Fruit fly (Drosophila melanogaster) Kc167 (cell line): ENCODE results near the gene CG32147.

Experiments
- Myc ChIP-seq: fragments of >200 bp; optimal IDR thresholded peaks from 2 replicates; lab custom pipeline; 2017; ENCODE audit warnings: missing external identifiers
- insv ChIP-seq: fragments of >200 bp; optimal IDR thresholded peaks from 3 replicates; lab custom pipeline; 2018; ENCODE audit warnings: missing external identifiers

DNA sequence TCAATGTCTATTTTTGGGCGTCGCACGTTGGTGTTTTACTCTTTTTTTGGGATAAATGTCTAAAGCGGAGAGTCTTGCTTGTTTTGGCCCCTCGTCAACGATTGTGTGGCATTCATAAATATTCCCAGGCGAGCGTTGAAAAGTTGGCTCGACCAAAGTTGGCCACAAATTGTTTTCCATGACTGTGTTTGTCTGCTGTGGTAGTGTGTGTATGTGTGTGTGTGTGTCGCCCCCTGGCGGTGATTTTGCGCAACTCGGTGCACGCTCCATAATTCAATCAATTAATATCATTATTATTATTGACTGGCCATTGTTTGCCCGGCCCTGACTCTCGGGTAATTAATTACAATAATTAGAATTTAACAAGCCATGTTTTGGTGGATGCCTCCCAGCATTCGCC, 34.8 kb upstream of the CG32147 start:
- TF ChIP-seq Myc (lab: Kevin White, UChicago) = no peak
- no peak for TF ChIP-seq insv (lab: Kevin White, UChicago)
